Fruit fly (Drosophila melanogaster): ENCODE data around the gene CG4116.

Gene CG4116

DNA sequence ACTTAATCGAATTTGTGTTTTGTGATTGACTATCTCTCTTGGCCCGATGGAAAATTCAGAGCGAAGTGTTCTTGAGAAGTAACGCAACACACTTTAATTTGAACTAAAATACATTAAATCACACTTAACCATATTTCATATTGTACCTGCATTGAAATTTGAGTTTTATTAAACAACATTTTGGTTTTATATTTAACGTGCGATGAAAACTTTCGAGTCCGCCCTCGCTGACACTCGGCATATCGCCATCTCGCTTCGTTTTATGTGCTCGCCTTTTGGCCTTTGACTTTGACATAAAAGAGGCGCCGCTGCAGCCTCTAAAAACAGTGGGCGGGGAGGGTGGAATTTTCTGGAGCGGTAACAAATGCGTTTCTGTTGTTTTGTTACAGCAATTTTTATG lies 44.9 kb downstream of the CG4116 start (continued):
- TF ChIP-seq klu (GFP tag; IDR thresholded peaks at IDR 0.05), result no peak
- TF ChIP-seq lola (GFP tag; optimal IDR thresholded peaks at IDR 0.05), result peak in 1 of 3 experiments; percentile 76
- TF ChIP-seq ase (GFP tag; IDR thresholded peaks at IDR 0.05), result no peak
- TF ChIP-seq Dek (tag; optimal IDR thresholded peaks at IDR 0.05), result no peak
- TF ChIP-seq stc (GFP tag; IDR thresholded peaks at IDR 0.05), result 0 out of 2 replicates have a peak, but pooled peaks have one; percentile 34
- peak; percentile 51 for TF ChIP-seq CG12071 (GFP tag; optimal IDR thresholded peaks at IDR 0.05)
- TF ChIP-seq CG3065 (GFP tag; optimal IDR thresholded peaks at IDR 0.05), result no peak
- TF ChIP-seq inv (GFP tag; IDR thresholded peaks at IDR 0.05; ENCODE audit: partially characterized antibody), result no peak
- peak; percentile 65; the same call in 1 of the 3 replicates for TF ChIP-seq CG3726 (GFP tag; IDR thresholded peaks at IDR 0.05)
- TF ChIP-seq tx (GFP tag; optimal IDR thresholded peaks at IDR 0.05), result peak; percentile 26
- TF ChIP-seq CG7963 (GFP tag; IDR thresholded peaks at IDR 0.05; ENCODE audit: partially characterized antibody), result no peak
- no peak for TF ChIP-seq CG16813 (GFP tag; IDR thresholded peaks at IDR 0.05; ENCODE audit: partially characterized antibody)
- peak; percentile 99 for TF ChIP-seq CG18476 (GFP tag; optimal IDR thresholded peaks at IDR 0.05)
- peak; percentile 33 for TF ChIP-seq CG10147 (GFP tag; optimal IDR thresholded peaks at IDR 0.05)
- TF ChIP-seq Mes4 (GFP tag; optimal IDR thresholded peaks at IDR 0.05), result no peak
- TF ChIP-seq sna (GFP tag; IDR thresholded peaks at IDR 0.05; ENCODE audit: partially characterized antibody), result no peak
- TF ChIP-seq CG17568 (GFP tag; optimal IDR thresholded peaks at IDR 0.05), result peak; percentile 14
- TF ChIP-seq Abd-B (GFP tag; optimal IDR thresholded peaks at IDR 0.05), result peak; percentile 84
- TF ChIP-seq CG6765 (GFP tag; optimal IDR thresholded peaks at IDR 0.05), result no peak
- peak; percentile 48 for TF ChIP-seq Fer3 (tag; optimal IDR thresholded peaks at IDR 0.05)
- peak; percentile 75 for TF ChIP-seq CG12391 (tag; optimal IDR thresholded peaks at IDR 0.05)
- TF ChIP-seq Rx (GFP tag; IDR thresholded peaks at IDR 0.05), result 0 out of 2 replicates have a peak, but pooled peaks have one; percentile 28
- peak; percentile 42 for TF ChIP-seq Chrac-16 (GFP tag; optimal IDR thresholded peaks at IDR 0.05)
- peak; percentile 68 for TF ChIP-seq Ssrp (tag; optimal IDR thresholded peaks at IDR 0.05)
- 0 out of 4 replicates have a peak, but pooled peaks have one; percentile 12 for TF ChIP-seq Gug (GFP tag; IDR thresholded peaks at IDR 0.05)
- peak; percentile 19 for TF ChIP-seq HmgZ (tag; optimal IDR thresholded peaks at IDR 0.05)
- TF ChIP-seq CG17612 (GFP tag; IDR thresholded peaks at IDR 0.05), result no peak
- TF ChIP-seq CG17802 (tag; optimal IDR thresholded peaks at IDR 0.05), result peak; percentile 40
- peak in 1 of 2 experiments; percentile 60 for TF ChIP-seq Hr51 (GFP tag; optimal IDR thresholded peaks at IDR 0.05)
- TF ChIP-seq psq (GFP tag; optimal IDR thresholded peaks at IDR 0.05), result no peak
- no peak for TF ChIP-seq ro (GFP tag; IDR thresholded peaks at IDR 0.05)
- peak; percentile 7 for TF ChIP-seq CG15011 (GFP tag; optimal IDR thresholded peaks at IDR 0.05)
- peak; percentile 23 for TF ChIP-seq CG12942 (GFP tag; optimal IDR thresholded peaks at IDR 0.05)
- TF ChIP-seq chm (GFP tag; IDR thresholded peaks at IDR 0.05), result peak; percentile 80; the same call in 1 of the 2 replicates
- TF ChIP-seq kah (GFP tag; optimal IDR thresholded peaks at IDR 0.05), result peak; percentile 3
- no peak for TF ChIP-seq Poxn (GFP tag; IDR thresholded peaks at IDR 0.05)
- TF ChIP-seq trem (tag; optimal IDR thresholded peaks at IDR 0.05), result peak; percentile 61
- no peak for TF ChIP-seq tna (GFP tag; IDR thresholded peaks at IDR 0.05; ENCODE audit: partially characterized antibody)
- no peak for TF ChIP-seq CG4360 (GFP tag; IDR thresholded peaks at IDR 0.05)
- peak; percentile 57 for TF ChIP-seq pnt (GFP tag; optimal IDR thresholded peaks at IDR 0.05)
- TF ChIP-seq phol (tag; optimal IDR thresholded peaks at IDR 0.05), result peak; percentile 80
- peak; percentile 11 for TF ChIP-seq Max (GFP tag; optimal IDR thresholded peaks at IDR 0.05)
- TF ChIP-seq CG11456 (GFP tag; IDR thresholded peaks at IDR 0.05), result peak; percentile 44; the same call in 1 of the 3 replicates
- peak; percentile 55; the same call in 1 of the 2 replicates for TF ChIP-seq sob (GFP tag; IDR thresholded peaks at IDR 0.05)
- TF ChIP-seq Sin3A (optimal IDR thresholded peaks at IDR 0.05), result no peak
- no peak for TF ChIP-seq maf-S (GFP tag; optimal IDR thresholded peaks at IDR 0.05)
- no peak for TF ChIP-seq Drgx (GFP tag; IDR thresholded peaks at IDR 0.05)
- TF ChIP-seq CG7987 (GFP tag; optimal IDR thresholded peaks at IDR 0.05), result no peak
- TF ChIP-seq onecut (GFP tag; IDR thresholded peaks at IDR 0.05), result peak; percentile 50; the same call in 1 of the 2 replicates
- peak; percentile 71 for TF ChIP-seq CG2678 (tag; optimal IDR thresholded peaks at IDR 0.05)
